Worm (Caenorhabditis elegans) whole organism, late embryonic: ENCODE results near the gene Y46G5A.38.
A peak's percentile ranks its signal among the peaks of the same experiment; 100 is the strongest.

Experiments
- C08G9.2 ChIP-seq: sonication (generic microtip); optimal IDR thresholded peaks from 2 replicates; lab custom pipeline; 2016; ENCODE audit warnings: mild to moderate bottlenecking, missing genetic modification characterization, moderate library complexity, missing compliant biosample characterization
- C38D4.7 ChIP-seq: fragments of 200-800 bp; sonication (Bioruptor generic); optimal IDR thresholded peaks from 2 replicates; lab custom pipeline; 2018; ENCODE audit warnings: mild to moderate bottlenecking, missing genetic modification characterization, moderate library complexity, missing compliant biosample characterization
- K02D7.2 ChIP-seq: sonication (generic microtip); optimal IDR thresholded peaks from 2 replicates; lab custom pipeline; 2017; ENCODE audit warnings: mild to moderate bottlenecking, missing genetic modification characterization, missing compliant biosample characterization
- Y22D7AL.16 ChIP-seq: sonication (generic microtip); optimal IDR thresholded peaks from 2 replicates; lab custom pipeline; 2016; ENCODE audit warnings: missing genetic modification characterization, missing compliant biosample characterization
- ama-1 ChIP-seq: fragments of 150-350 bp; optimal IDR thresholded peaks from 2 replicates; lab custom pipeline; 2014
- ceh-18 ChIP-seq: sonication (generic microtip); optimal IDR thresholded peaks from 2 replicates; lab custom pipeline; 2016; ENCODE audit warnings: missing genetic modification characterization, missing compliant biosample characterization
- ceh-19 ChIP-seq: fragments of 200-800 bp; sonication (Bioruptor generic); optimal IDR thresholded peaks from 2 replicates; lab custom pipeline; 2018; ENCODE audit warnings: mild to moderate bottlenecking, missing genetic modification characterization, missing compliant biosample characterization
- ceh-31 ChIP-seq: sonication (generic microtip); optimal IDR thresholded peaks from 2 replicates; lab custom pipeline; 2016; ENCODE audit warnings: missing genetic modification characterization, missing compliant biosample characterization
- ceh-34 ChIP-seq: sonication (generic microtip); optimal IDR thresholded peaks from 2 replicates; lab custom pipeline; 2016; ENCODE audit warnings: mild to moderate bottlenecking, missing genetic modification characterization, missing compliant biosample characterization
- ceh-45 ChIP-seq: fragments of 200-800 bp; sonication (Bioruptor generic); IDR thresholded peaks from 2 replicates; pipeline ENCODE4 v1.3.6; 2022; ENCODE audit warnings: missing genetic modification reagents, missing genetic modification characterization, missing compliant biosample characterization
- ceh-6 ChIP-seq: fragments of 200-800 bp; sonication (Bioruptor generic); optimal IDR thresholded peaks from 2 replicates; lab custom pipeline; 2018; ENCODE audit warnings: mild to moderate bottlenecking, missing genetic modification characterization, missing compliant biosample characterization
- ceh-9 ChIP-seq: sonication (generic microtip); optimal IDR thresholded peaks from 2 replicates; lab custom pipeline; 2016; ENCODE audit warnings: mild to moderate bottlenecking, missing genetic modification characterization, inconsistent platforms, missing compliant biosample characterization
- che-1 ChIP-seq: sonication (generic microtip); optimal IDR thresholded peaks from 2 replicates; lab custom pipeline; 2016; ENCODE audit warnings: mild to moderate bottlenecking, missing genetic modification characterization, missing compliant biosample characterization
- dmd-4 ChIP-seq: sonication (generic microtip); optimal IDR thresholded peaks from 2 replicates; lab custom pipeline; 2016; ENCODE audit warnings: borderline replicate concordance, missing genetic modification characterization, missing compliant biosample characterization
- eyg-1 ChIP-seq: sonication (generic microtip); optimal IDR thresholded peaks from 2 replicates; lab custom pipeline; 2016; ENCODE audit warnings: missing genotype, missing genetic modification characterization, missing compliant biosample characterization
- hlh-13 ChIP-seq: fragments of 200-800 bp; sonication (Bioruptor generic); optimal IDR thresholded peaks from 2 replicates; lab custom pipeline; 2018; ENCODE audit warnings: mild to moderate bottlenecking, missing genetic modification characterization, missing compliant biosample characterization
- hlh-15 ChIP-seq: sonication (generic microtip); optimal IDR thresholded peaks from 2 replicates; lab custom pipeline; 2016; ENCODE audit warnings: missing genetic modification characterization, missing compliant biosample characterization
- hlh-30 ChIP-seq: sonication (generic microtip); optimal IDR thresholded peaks from 2 replicates; lab custom pipeline; 2017; ENCODE audit warnings: antibody characterized with exemption, missing genetic modification characterization, missing compliant biosample characterization; ENCODE audit not compliant: insufficient read depth
- hlh-6 ChIP-seq: sonication (generic microtip); optimal IDR thresholded peaks from 2 replicates; lab custom pipeline; 2016; ENCODE audit warnings: missing genotype, missing genetic modification characterization, missing compliant biosample characterization
- hlh-8 ChIP-seq: sonication (generic microtip); optimal IDR thresholded peaks from 2 replicates; lab custom pipeline; 2016; ENCODE audit warnings: missing genotype, missing genetic modification characterization, missing compliant biosample characterization
- madf-2 ChIP-seq: sonication (generic microtip); optimal IDR thresholded peaks from 2 replicates; lab custom pipeline; 2017; ENCODE audit warnings: missing genetic modification characterization, missing compliant biosample characterization
- mec-3 ChIP-seq: sonication (generic microtip); optimal IDR thresholded peaks from 2 replicates; lab custom pipeline; 2016; ENCODE audit warnings: borderline replicate concordance, missing genetic modification characterization, missing compliant biosample characterization
- nfya-1 ChIP-seq: sonication (generic microtip); optimal IDR thresholded peaks from 2 replicates; lab custom pipeline; 2017; ENCODE audit warnings: missing genetic modification characterization, mild to moderate bottlenecking, missing compliant biosample characterization, antibody characterized with exemption, moderate library complexity
- nhr-11 ChIP-seq: fragments of 150-350 bp; optimal IDR thresholded peaks from 2 replicates; lab custom pipeline; 2014; ENCODE audit warnings: missing biosample characterization, missing genetic modification characterization
- odd-2 ChIP-seq: sonication (generic microtip); optimal IDR thresholded peaks from 2 replicates; lab custom pipeline; 2017; ENCODE audit warnings: antibody characterized with exemption, mild to moderate bottlenecking, missing genetic modification characterization, missing compliant biosample characterization
- pat-9 ChIP-seq: fragments of 200-800 bp; sonication (Bioruptor generic); optimal IDR thresholded peaks from 2 replicates; lab custom pipeline; 2018; ENCODE audit warnings: mild to moderate bottlenecking, missing genetic modification characterization, moderate library complexity, missing compliant biosample characterization
- pax-1 ChIP-seq: fragments of 150-350 bp; optimal IDR thresholded peaks from 2 replicates; lab custom pipeline; 2014; ENCODE audit warnings: missing biosample characterization, missing genetic modification characterization
- pqm-1 ChIP-seq: sonication (generic microtip); optimal IDR thresholded peaks from 2 replicates; lab custom pipeline; 2016; ENCODE audit warnings: missing genetic modification characterization, missing compliant biosample characterization
- pros-1 ChIP-seq: fragments of 150-350 bp; optimal IDR thresholded peaks from 2 replicates; lab custom pipeline; 2014; ENCODE audit warnings: missing biosample characterization, missing genetic modification reagents, missing genetic modification characterization
- ref-2 ChIP-seq: sonication (generic microtip); optimal IDR thresholded peaks from 2 replicates; lab custom pipeline; 2016; ENCODE audit warnings: missing genetic modification characterization, missing compliant biosample characterization
- rnt-1 ChIP-seq: sonication (generic microtip); optimal IDR thresholded peaks from 2 replicates; lab custom pipeline; 2016; ENCODE audit warnings: missing genetic modification characterization, missing compliant biosample characterization
- sox-2 ChIP-seq: fragments of 200-800 bp; sonication (Bioruptor generic); IDR thresholded peaks from 2 replicates; pipeline ENCODE4 v1.3.6; 2022; ENCODE audit warnings: missing genetic modification reagents, missing genetic modification characterization, missing compliant biosample characterization
- sox-4 ChIP-seq: sonication (generic microtip); optimal IDR thresholded peaks from 2 replicates; lab custom pipeline; 2017; ENCODE audit warnings: mild to moderate bottlenecking, missing genetic modification characterization, inconsistent platforms, missing compliant biosample characterization
- tbx-2 ChIP-seq: sonication (generic microtip); optimal IDR thresholded peaks from 2 replicates; lab custom pipeline; 2016; ENCODE audit warnings: missing genetic modification characterization, missing compliant biosample characterization
- unc-3 ChIP-seq, 2 experiments: fragments of 200-800 bp in 1 of 2; sonication (Bioruptor generic) in 1 of 2; sonication (generic microtip) in 1 of 2; conservative IDR thresholded peaks in 1 of 2; optimal IDR thresholded peaks in 1 of 2; 2 replicates each; pipeline versions ENCODE4 v1.3.6 to Lab custom; 2016 to 2022; ENCODE audit warnings: missing compliant biosample characterization in 2 of 2, missing genetic modification characterization in 2 of 2, missing genetic modification reagents in 1 of 2
- ztf-16 ChIP-seq: sonication (generic microtip); optimal IDR thresholded peaks from 2 replicates; lab custom pipeline; 2017; ENCODE audit warnings: missing genetic modification characterization, missing compliant biosample characterization

Gene Y46G5A.38

ce11 chrII:12826752-12827151 is at the start of gene Y46G5A.38:
Gene Y46G5A.38 (plus strand): TSS chrII:12827052.
- TF ChIP-seq odd-2 (tag; lab: Kevin White, UChicago) (no peak), ceh-45 (no peak), dmd-4 (tag; lab: Kevin White, UChicago) (no peak), pat-9 (tag; lab: Kevin White, UChicago) (no peak), ceh-9 (tag; lab: Kevin White, UChicago) (no peak), eyg-1 (tag; lab: Kevin White, UChicago) (no peak), C08G9.2 (no peak), ama-1 (no peak), K02D7.2 (tag; lab: Kevin White, UChicago) (no peak), C38D4.7 (GFP tag; lab: Kevin White, UChicago) (no peak), ceh-6 (GFP tag; lab: Kevin White, UChicago) (no peak), ceh-19 (GFP tag; lab: Kevin White, UChicago) (no peak), unc-3 (GFP tag; conservative IDR thresholded peaks at IDR 0.05; lab: Robert Waterston, UW) (no peak), unc-3 (tag; optimal IDR thresholded peaks at IDR 0.05; lab: Kevin White, UChicago) (no peak), sox-2 (GFP tag; lab: Robert Waterston, UW) (no peak)

ce11 chrII:12778374-12778773 is 48.5 kb upstream of the Y46G5A.38 start:
- TF ChIP-seq ceh-18: peak; percentile 5
- peak; percentile 51 for TF ChIP-seq tbx-2 (tag; lab: Kevin White, UChicago)
- TF ChIP-seq hlh-30 (tag; lab: Kevin White, UChicago): peak; percentile 6
- peak; percentile 22 for TF ChIP-seq ceh-34 (tag; lab: Kevin White, UChicago)
- TF ChIP-seq C08G9.2: peak; percentile 40
- peak; percentile 45 for TF ChIP-seq rnt-1 (tag; lab: Kevin White, UChicago)
- peak; percentile 33 for TF ChIP-seq hlh-6
- TF ChIP-seq ref-2 (tag; lab: Kevin White, UChicago): peak; percentile 32
- peak; percentile 68 for TF ChIP-seq pros-1 (tag; lab: Kevin White, UChicago)
- peak; percentile 57 for TF ChIP-seq ceh-31
- TF ChIP-seq nfya-1 (tag; lab: Kevin White, UChicago): peak; percentile 16
- TF ChIP-seq, all 69 proteins: peak for 11; not testable (repeated sequence) for 58

ce11 chrII:12785391-12785790 is 41.5 kb upstream of the Y46G5A.38 start, which contains the start of gene Y46G5A.15:
Gene Y46G5A.15 (minus strand): TSS chrII:12785416.
- TF ChIP-seq nhr-11 (tag; lab: Kevin White, UChicago) (no peak), hlh-13 (GFP tag; lab: Kevin White, UChicago) (no peak), ztf-16 (no peak), Y22D7AL.16 (tag; lab: Kevin White, UChicago) (no peak), hlh-8 (tag; lab: Kevin White, UChicago) (no peak), tbx-2 (tag; lab: Kevin White, UChicago) (no peak), K02D7.2 (tag; lab: Kevin White, UChicago) (no peak), che-1 (tag; lab: Kevin White, UChicago) (no peak), dmd-4 (tag; lab: Kevin White, UChicago) (no peak), mec-3 (no peak), madf-2 (tag; lab: Kevin White, UChicago) (no peak), odd-2 (tag; lab: Kevin White, UChicago) (no peak), sox-4 (tag; lab: Kevin White, UChicago) (no peak), eyg-1 (tag; lab: Kevin White, UChicago) (no peak), ceh-34 (tag; lab: Kevin White, UChicago) (no peak), pqm-1 (tag; lab: Kevin White, UChicago) (no peak), hlh-15 (tag; lab: Kevin White, UChicago) (no peak), ceh-18 (no peak), pax-1 (tag; lab: Kevin White, UChicago) (no peak), ceh-6 (GFP tag; lab: Kevin White, UChicago) (no peak)
